Fruit fly (Drosophila melanogaster) whole organism, embryonic: ENCODE data around the gene CG31288.

Experiments
- Bteb2 ChIP-seq: fragments of 200-800 bp; sonication (Bioruptor generic); optimal IDR thresholded peaks from 2 replicates; lab custom pipeline; 2016; ENCODE audit warnings: missing biosample characterization, missing genetic modification characterization
- CG1024 ChIP-seq: fragments of 200-800 bp; sonication (Bioruptor generic); IDR thresholded peaks from 2 replicates; pipeline ENCODE4 v1.3.6; 2022; ENCODE audit warnings: missing biosample characterization, missing genetic modification characterization
- CG10366 ChIP-seq: fragments of 200-800 bp; sonication (Bioruptor generic); IDR thresholded peaks from 2 replicates; pipeline ENCODE4 v1.3.6; 2022; ENCODE audit warnings: missing biosample characterization, missing genetic modification characterization
- CG10543 ChIP-seq: fragments of 200-800 bp; sonication (Bioruptor generic); optimal IDR thresholded peaks from 3 replicates; lab custom pipeline; 2017; ENCODE audit warnings: missing biosample characterization, mild to moderate bottlenecking, missing genetic modification characterization, moderate library complexity
- CG12155 ChIP-seq: fragments of 200-800 bp; sonication (Bioruptor generic); optimal IDR thresholded peaks from 3 replicates; lab custom pipeline; 2016; ENCODE audit warnings: missing biosample characterization, missing genetic modification characterization
- CG13624 ChIP-seq: fragments of 200-800 bp; sonication (Bioruptor generic); optimal IDR thresholded peaks from 2 replicates; lab custom pipeline; 2016; ENCODE audit warnings: missing biosample characterization, missing genetic modification characterization
- CG13894 ChIP-seq: fragments of 200-800 bp; sonication (Bioruptor generic); optimal IDR thresholded peaks from 3 replicates; lab custom pipeline; 2018; ENCODE audit warnings: missing biosample characterization, mild to moderate bottlenecking, missing genetic modification characterization, moderate library complexity
- CG14441 ChIP-seq: fragments of 200-800 bp; sonication (Bioruptor generic); IDR thresholded peaks from 2 replicates; pipeline ENCODE4 v1.3.6; 2022; ENCODE audit warnings: missing biosample characterization, missing genetic modification characterization
- CG15269 ChIP-seq: fragments of 200-800 bp; sonication (Bioruptor generic); optimal IDR thresholded peaks from 2 replicates; lab custom pipeline; 2018; ENCODE audit warnings: missing biosample characterization, mild to moderate bottlenecking, missing genetic modification characterization, moderate library complexity
- CG2199 ChIP-seq: fragments of 200-800 bp; sonication (Bioruptor generic); IDR thresholded peaks from 3 replicates; pipeline ENCODE4 v1.3.6; 2022; ENCODE audit warnings: missing biosample characterization, missing genetic modification characterization
- CG32772 ChIP-seq: fragments of 200-800 bp; sonication (Bioruptor generic); IDR thresholded peaks from 2 replicates; pipeline ENCODE4 v1.3.6; 2022; ENCODE audit warnings: missing biosample characterization, missing genetic modification characterization
- CG34376 ChIP-seq: fragments of 200-800 bp; sonication (Bioruptor generic); optimal IDR thresholded peaks from 2 replicates; lab custom pipeline; 2018; ENCODE audit warnings: missing biosample characterization, mild to moderate bottlenecking, missing genetic modification characterization
- CG34422 ChIP-seq: fragments of 200-800 bp; sonication (Bioruptor generic); IDR thresholded peaks from 3 replicates; pipeline ENCODE4 v1.3.6; 2022; ENCODE audit warnings: missing biosample characterization, missing genetic modification characterization
- CG4282 ChIP-seq: fragments of 200-800 bp; sonication (Bioruptor generic); optimal IDR thresholded peaks from 2 replicates; lab custom pipeline; 2016; ENCODE audit warnings: missing biosample characterization, missing genetic modification characterization
- CG4854 ChIP-seq: fragments of 200-800 bp; sonication (Bioruptor generic); optimal IDR thresholded peaks from 2 replicates; lab custom pipeline; 2016; ENCODE audit warnings: missing biosample characterization, missing genetic modification characterization, inconsistent platforms
- CG7987 ChIP-seq: fragments of 200-800 bp; sonication (Bioruptor generic); optimal IDR thresholded peaks from 2 replicates; lab custom pipeline; 2018; ENCODE audit warnings: missing biosample characterization, mild to moderate bottlenecking, missing genetic modification characterization, moderate library complexity
- Deaf1 ChIP-seq: fragments of 200-800 bp; optimal IDR thresholded peaks from 3 replicates; lab custom pipeline; 2019; ENCODE audit warnings: missing biosample characterization, mild to moderate bottlenecking, missing genetic modification characterization, moderate library complexity
- Dfd ChIP-seq, 2 experiments: fragments of >200 bp; optimal IDR thresholded peaks; 2 replicates each; lab custom pipeline; 2017; ENCODE audit warnings: missing biosample characterization in 2 of 2, missing genetic modification characterization in 2 of 2
- ERR ChIP-seq: fragments of 200-800 bp; sonication (Bioruptor generic); optimal IDR thresholded peaks from 2 replicates; lab custom pipeline; 2016; ENCODE audit warnings: missing biosample characterization, missing genetic modification characterization
- Hsf ChIP-seq: fragments of 200-800 bp; sonication (Bioruptor generic); optimal IDR thresholded peaks from 3 replicates; lab custom pipeline; 2016; ENCODE audit warnings: missing biosample characterization, missing genetic modification characterization
- Jarid2 ChIP-seq: fragments of 200-800 bp; sonication (Bioruptor generic); optimal IDR thresholded peaks from 3 replicates; lab custom pipeline; 2017; ENCODE audit warnings: mild to moderate bottlenecking, missing biosample characterization, missing genetic modification reagents, missing genetic modification characterization
- Mrtf ChIP-seq: fragments of 200-800 bp; sonication (Bioruptor generic); IDR thresholded peaks from 3 replicates; pipeline ENCODE4 v1.3.6; 2022; ENCODE audit warnings: missing biosample characterization, missing genetic modification characterization
- NFAT ChIP-seq: fragments of 200-800 bp; sonication (Bioruptor generic); IDR thresholded peaks from 2 replicates; pipeline ENCODE4 v1.3.6; 2022; ENCODE audit warnings: missing biosample characterization, missing genetic modification characterization
- Rfx ChIP-seq: fragments of 200-800 bp; sonication (Bioruptor generic); IDR thresholded peaks from 2 replicates; pipeline ENCODE4 v1.3.6; 2022; ENCODE audit warnings: missing biosample characterization, missing genetic modification characterization
- Trl ChIP-seq, 3 experiments: fragments of >200 bp in 2 of 3; fragments of 200-800 bp in 1 of 3; sonication (Bioruptor generic) in 1 of 3; optimal IDR thresholded peaks; 2 replicates in 1 of 3; 3 replicates in 2 of 3; lab custom pipeline; 2016 to 2017; ENCODE audit warnings: missing biosample characterization in 1 of 3, missing genetic modification characterization in 1 of 3
- Vsx1 ChIP-seq: fragments of 200-800 bp; sonication (Bioruptor generic); optimal IDR thresholded peaks from 2 replicates; lab custom pipeline; 2017; ENCODE audit warnings: missing biosample characterization, mild to moderate bottlenecking, missing genetic modification characterization, missing genetic modification reagents
- chinmo ChIP-seq: fragments of 200-800 bp; sonication (Bioruptor generic); IDR thresholded peaks from 4 replicates; pipeline ENCODE4 v1.3.6; 2022; ENCODE audit warnings: missing biosample characterization, missing genetic modification characterization; ENCODE audit not compliant: partially characterized antibody
- crol ChIP-seq: fragments of 200-800 bp; sonication (Bioruptor generic); IDR thresholded peaks from 2 replicates; pipeline ENCODE4 v1.3.6; 2022; ENCODE audit warnings: missing biosample characterization, missing genetic modification characterization
- exex ChIP-seq: fragments of 200-800 bp; sonication (Bioruptor generic); optimal IDR thresholded peaks from 4 replicates; lab custom pipeline; 2018; ENCODE audit warnings: missing biosample characterization, mild to moderate bottlenecking, missing genetic modification characterization, moderate library complexity
- gce ChIP-seq: fragments of 200-800 bp; sonication (Bioruptor generic); IDR thresholded peaks from 3 replicates; pipeline ENCODE4 v1.3.6; 2022; ENCODE audit warnings: missing biosample characterization, missing genetic modification characterization
- gem ChIP-seq: fragments of 200-800 bp; sonication (Bioruptor generic); optimal IDR thresholded peaks from 2 replicates; lab custom pipeline; 2019; ENCODE audit warnings: missing biosample characterization, mild to moderate bottlenecking, missing genetic modification characterization, moderate library complexity
- gro ChIP-seq: fragments of 200-800 bp; sonication (Bioruptor generic); optimal IDR thresholded peaks from 2 replicates; lab custom pipeline; 2016; ENCODE audit warnings: missing biosample characterization, missing genetic modification characterization
- gsb-n ChIP-seq: fragments of 200-800 bp; sonication (Bioruptor generic); optimal IDR thresholded peaks from 3 replicates; lab custom pipeline; 2018; ENCODE audit warnings: missing biosample characterization, mild to moderate bottlenecking, missing genetic modification characterization
- lov ChIP-seq, 2 experiments: fragments of 200-800 bp in 1 of 2; fragments of >200 bp in 1 of 2; sonication (Bioruptor generic) in 1 of 2; IDR thresholded peaks in 1 of 2; optimal IDR thresholded peaks in 1 of 2; 2 replicates in 1 of 2; 3 replicates in 1 of 2; pipeline versions ENCODE4 v1.3.6 to Lab custom; 2017 to 2022; ENCODE audit warnings: missing biosample characterization in 1 of 2, missing genetic modification characterization in 1 of 2
- mam ChIP-seq: fragments of 200-800 bp; sonication (Bioruptor generic); optimal IDR thresholded peaks from 3 replicates; lab custom pipeline; 2016; ENCODE audit warnings: missing biosample characterization, missing genetic modification characterization
- ro ChIP-seq: fragments of 200-800 bp; sonication (Bioruptor generic); IDR thresholded peaks from 2 replicates; pipeline ENCODE4 v1.3.6; 2022; ENCODE audit warnings: missing biosample characterization, missing genetic modification characterization
- row ChIP-seq: fragments of 200-800 bp; sonication (Bioruptor generic); IDR thresholded peaks from 3 replicates; pipeline ENCODE4 v1.3.6; 2022; ENCODE audit warnings: missing biosample characterization, missing genetic modification characterization
- run ChIP-seq: fragments of 200-800 bp; sonication (Bioruptor generic); optimal IDR thresholded peaks from 3 replicates; lab custom pipeline; 2018; ENCODE audit warnings: missing biosample characterization, mild to moderate bottlenecking, missing genetic modification characterization
- slou ChIP-seq: fragments of 200-800 bp; sonication (Bioruptor generic); optimal IDR thresholded peaks from 3 replicates; lab custom pipeline; 2016; ENCODE audit warnings: missing biosample characterization, missing genetic modification characterization
- vvl ChIP-seq: fragments of 200-800 bp; sonication (Bioruptor generic); IDR thresholded peaks from 2 replicates; pipeline ENCODE4 v1.3.6; 2022; ENCODE audit warnings: missing biosample characterization, missing genetic modification characterization
- zen2 ChIP-seq: fragments of 200-800 bp; sonication (Bioruptor generic); IDR thresholded peaks from 3 replicates; pipeline ENCODE4 v1.3.6; 2022; ENCODE audit warnings: missing biosample characterization, missing genetic modification characterization; ENCODE audit not compliant: partially characterized antibody

CG31288 gene

DNA sequence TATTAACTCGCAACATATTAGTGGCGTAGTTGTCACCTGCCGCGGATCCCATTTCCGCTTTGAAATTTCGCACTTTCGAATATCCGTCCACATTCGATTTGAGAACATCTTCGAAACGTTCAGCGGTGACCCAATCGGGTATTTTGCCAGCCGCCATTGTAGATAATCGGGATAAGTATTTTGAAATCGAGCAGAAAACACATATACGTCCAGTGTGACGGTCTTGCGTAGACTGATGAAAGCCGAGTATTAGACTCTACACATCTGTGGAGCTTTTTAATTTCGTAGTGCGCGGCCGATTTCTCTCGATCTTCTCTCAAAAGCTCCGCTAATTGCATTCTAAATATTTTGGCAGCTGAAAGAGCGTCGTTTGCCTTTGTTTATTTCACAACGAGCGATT lies 29.7 kb upstream of the CG31288 start, which contains the start of gene CHKov1 (continued):
- TF ChIP-seq vvl (GFP tag; lab: Robert Waterston, UW), result 0 out of 2 replicates have a peak, but pooled peaks have one; percentile 21
- TF ChIP-seq CG2199, result 0 out of 3 replicates have a peak, but pooled peaks have one; percentile 10
- TF ChIP-seq CG32772, result no peak
- no peak for TF ChIP-seq Hsf
- 0 out of 2 replicates have a peak, but pooled peaks have one; percentile 10 for TF ChIP-seq CG14441 (GFP tag; lab: Robert Waterston, UW)
- TF ChIP-seq NFAT, result peak; percentile 23; the same call in 1 of the 2 replicates
- peak; percentile 52 for TF ChIP-seq CG34376 (GFP tag; lab: Kevin White, UChicago)
- TF ChIP-seq chinmo (GFP tag; lab: Robert Waterston, UW), result 0 out of 4 replicates have a peak, but pooled peaks have one; percentile 40
- TF ChIP-seq CG34422 (GFP tag; lab: Robert Waterston, UW), result 0 out of 3 replicates have a peak, but pooled peaks have one; percentile 41
- no peak for TF ChIP-seq run (tag; lab: Kevin White, UChicago)
- TF ChIP-seq Mrtf (GFP tag; lab: Robert Waterston, UW), result no peak
- TF ChIP-seq Jarid2, result peak; percentile 90
- no peak for TF ChIP-seq CG15269 (tag; lab: Kevin White, UChicago)
- no peak for TF ChIP-seq Bteb2
- TF ChIP-seq CG4282 (GFP tag; lab: Kevin White, UChicago), result no peak
- peak; percentile 50 for TF ChIP-seq Deaf1 (tag; lab: Kevin White, UChicago)
- peak; percentile 11 for TF ChIP-seq CG10543
- TF ChIP-seq CG4854, result no peak
- TF ChIP-seq exex (tag; lab: Kevin White, UChicago), result peak; percentile 41
- peak; percentile 6 for TF ChIP-seq CG7987 (GFP tag; lab: Kevin White, UChicago)
- no peak for TF ChIP-seq CG12155 (GFP tag; lab: Kevin White, UChicago)
- peak in 1 of 2 experiments; percentile 39 for TF ChIP-seq Trl (optimal IDR thresholded peaks at IDR 0.05; lab: Kevin White, UChicago)
- no peak for TF ChIP-seq Trl (GFP tag; optimal IDR thresholded peaks at IDR 0.05; lab: Kevin White, UChicago)
- TF ChIP-seq gsb-n, result no peak
- no peak for TF ChIP-seq ro
- peak; percentile 0 for TF ChIP-seq gro (GFP tag; lab: Kevin White, UChicago)

dm6 chr3R:25328540-25328939 lies 29.2 kb upstream of the CG31288 start:
- TF ChIP-seq zen2 (GFP tag; lab: Robert Waterston, UW), result 0 out of 3 replicates have a peak, but pooled peaks have one; percentile 16
- TF ChIP-seq crol (GFP tag; lab: Robert Waterston, UW), result peak; percentile 90
- 0 out of 3 replicates have a peak, but pooled peaks have one; percentile 6 for TF ChIP-seq row (GFP tag; lab: Robert Waterston, UW)
- peak; percentile 59; the same call in 2 of the 4 replicates for TF ChIP-seq chinmo (GFP tag; lab: Robert Waterston, UW)
- 0 out of 3 replicates have a peak, but pooled peaks have one; percentile 20 for TF ChIP-seq gce (GFP tag; lab: Robert Waterston, UW)

DNA sequence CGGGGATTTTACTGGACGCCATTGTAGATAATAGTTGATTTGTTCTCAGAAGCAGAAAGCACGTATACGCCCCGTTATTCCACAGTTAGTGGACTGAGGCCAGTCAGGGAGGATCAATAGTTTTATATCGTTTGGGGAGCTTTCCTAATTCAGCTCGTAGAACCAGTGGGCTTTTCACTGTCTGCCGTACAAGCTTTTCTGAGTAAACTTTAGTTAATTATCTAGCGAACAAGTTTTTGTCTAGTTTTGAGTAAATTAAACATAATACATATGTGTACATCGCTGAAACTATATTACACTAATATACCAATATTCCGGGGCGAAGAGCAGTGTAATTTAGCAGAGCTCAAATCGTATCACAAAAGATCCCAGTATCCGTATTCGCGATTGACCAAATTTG lies 23.3 kb upstream of the CG31288 start, which contains the start of gene CG10562:
Gene CG10562 (minus strand): TSS at position 101 of the 400 bp plus-strand sequence.
- TF ChIP-seq gro (GFP tag; lab: Kevin White, UChicago) (no peak), Rfx (GFP tag; lab: Robert Waterston, UW) (no peak), CG1024 (GFP tag; lab: Robert Waterston, UW) (no peak), exex (tag; lab: Kevin White, UChicago) (peak; percentile 20), slou (GFP tag; lab: Kevin White, UChicago) (no peak), lov (optimal IDR thresholded peaks at IDR 0.05; lab: Kevin White, UChicago) (no peak), lov (GFP tag; IDR thresholded peaks at IDR 0.05; lab: Robert Waterston, UW) (no peak), gem (tag; lab: Kevin White, UChicago) (no peak)

DNA sequence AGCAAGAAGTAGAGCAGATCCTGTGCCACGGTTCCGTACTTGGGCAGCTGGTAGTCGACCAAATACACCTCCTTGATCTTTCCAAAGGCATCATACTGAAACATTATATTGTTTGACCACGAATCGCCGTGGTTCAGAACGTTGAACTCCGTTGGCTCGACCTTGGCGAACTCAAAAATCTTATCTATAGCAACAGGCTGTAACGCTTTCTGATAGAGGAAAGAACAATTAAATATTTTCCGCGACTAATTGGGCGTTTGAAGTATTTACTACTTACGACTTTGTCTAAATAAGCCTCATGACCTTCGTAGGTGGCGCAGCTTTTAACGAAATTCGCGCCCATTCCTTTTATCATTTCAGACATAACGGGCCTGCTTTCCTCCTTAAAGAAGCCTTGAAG lies 22.3 kb upstream of the CG31288 start:
- peak; percentile 65 for TF ChIP-seq exex (tag; lab: Kevin White, UChicago)
- no peak for TF ChIP-seq Dfd (GFP tag; optimal IDR thresholded peaks at IDR 0.05; lab: Kevin White, UChicago)
- no peak for TF ChIP-seq ERR (GFP tag; lab: Kevin White, UChicago)
- no peak for TF ChIP-seq mam
- no peak for TF ChIP-seq CG13894 (tag; lab: Kevin White, UChicago)
- no peak for TF ChIP-seq CG13624 (GFP tag; lab: Kevin White, UChicago)
- TF ChIP-seq CG10366 (GFP tag; lab: Robert Waterston, UW), result no peak
- no peak for TF ChIP-seq Vsx1 (GFP tag; lab: Kevin White, UChicago)
